Fruit fly (Drosophila melanogaster) whole organism, embryonic: ENCODE data around the gene CG11999.

Experiments used
- Awh ChIP-seq: fragments of 200-800 bp; sonication (Bioruptor generic); IDR thresholded peaks from 2 replicates; pipeline ENCODE4, ENCODE4 v1.3.6; 2022; ENCODE audit warnings: missing biosample characterization, missing genetic modification characterization
- CG10654 ChIP-seq: fragments of 200-800 bp; sonication (Bioruptor generic); optimal IDR thresholded peaks from 2 replicates; lab custom pipeline; 2016; ENCODE audit warnings: missing biosample characterization, missing genetic modification characterization
- CG12236 ChIP-seq: fragments of 200-800 bp; sonication (Bioruptor generic); optimal IDR thresholded peaks from 2 replicates; lab custom pipeline; 2016; ENCODE audit warnings: missing biosample characterization, missing genetic modification characterization
- CG12299 ChIP-seq: fragments of 200-800 bp; sonication (Bioruptor generic); optimal IDR thresholded peaks from 2 replicates; lab custom pipeline; 2018; ENCODE audit warnings: missing biosample characterization, mild to moderate bottlenecking, missing genetic modification characterization
- CG14050 ChIP-seq: fragments of 200-800 bp; sonication (Bioruptor generic); IDR thresholded peaks from 3 replicates; pipeline ENCODE4 v1.3.6; 2022; ENCODE audit warnings: missing biosample characterization, missing genetic modification characterization
- CG14965 ChIP-seq: fragments of 200-800 bp; sonication (Bioruptor generic); optimal IDR thresholded peaks from 2 replicates; lab custom pipeline; 2016; ENCODE audit warnings: missing biosample characterization, missing genetic modification characterization, borderline replicate concordance
- CG17385 ChIP-seq: fragments of 200-800 bp; sonication (Bioruptor generic); optimal IDR thresholded peaks from 3 replicates; lab custom pipeline; 2018; ENCODE audit warnings: missing biosample characterization, mild to moderate bottlenecking, missing genetic modification characterization
- CG1832 ChIP-seq: fragments of 200-800 bp; sonication (Bioruptor generic); optimal IDR thresholded peaks from 2 replicates; lab custom pipeline; 2017; ENCODE audit warnings: missing biosample characterization, mild to moderate bottlenecking, missing genetic modification characterization, inconsistent platforms
- CG30431 ChIP-seq: fragments of 200-800 bp; sonication (Bioruptor generic); optimal IDR thresholded peaks from 2 replicates; lab custom pipeline; 2017; ENCODE audit warnings: missing biosample characterization, missing genetic modification characterization
- CG31224 ChIP-seq: fragments of 200-800 bp; sonication (Bioruptor generic); IDR thresholded peaks from 2 replicates; pipeline ENCODE4 v1.3.6; 2022; ENCODE audit warnings: missing biosample characterization, missing genetic modification characterization
- CG3847 ChIP-seq: fragments of 200-800 bp; sonication (Bioruptor generic); IDR thresholded peaks from 2 replicates; pipeline ENCODE4 v1.3.6; 2022; ENCODE audit warnings: missing biosample characterization, missing genetic modification characterization
- CG7271 ChIP-seq: fragments of 200-800 bp; sonication (Bioruptor generic); optimal IDR thresholded peaks from 2 replicates; lab custom pipeline; 2018; ENCODE audit warnings: missing biosample characterization, mild to moderate bottlenecking, missing genetic modification characterization, moderate library complexity
- CG8944 ChIP-seq: fragments of 200-800 bp; sonication (Bioruptor generic); optimal IDR thresholded peaks from 3 replicates; lab custom pipeline; 2016; ENCODE audit warnings: missing biosample characterization, missing genetic modification characterization
- Camta ChIP-seq: fragments of 200-800 bp; sonication (Bioruptor generic); optimal IDR thresholded peaks from 2 replicates; lab custom pipeline; 2016; ENCODE audit warnings: missing biosample characterization, missing genetic modification characterization
- Dip2 ChIP-seq: fragments of 200-800 bp; sonication (Bioruptor generic); IDR thresholded peaks from 2 replicates; pipeline ENCODE4 v1.3.6; 2022; ENCODE audit warnings: missing biosample characterization, missing genetic modification characterization
- Dll ChIP-seq: fragments of 200-800 bp; sonication (Bioruptor generic); IDR thresholded peaks from 4 replicates; pipeline ENCODE4 v1.3.6; 2022; ENCODE audit warnings: missing biosample characterization, missing genetic modification characterization; ENCODE audit not compliant: partially characterized antibody
- Ets97D ChIP-seq: fragments of 200-800 bp; sonication (Bioruptor generic); optimal IDR thresholded peaks from 3 replicates; lab custom pipeline; 2016; ENCODE audit warnings: missing biosample characterization, missing genetic modification characterization
- Gug ChIP-seq: fragments of 200-800 bp; sonication (Bioruptor generic); IDR thresholded peaks from 4 replicates; pipeline ENCODE4 v1.3.6; 2022; ENCODE audit warnings: missing biosample characterization, missing genetic modification characterization
- Myb ChIP-seq: fragments of 200-800 bp; sonication (Bioruptor generic); optimal IDR thresholded peaks from 2 replicates; lab custom pipeline; 2016; ENCODE audit warnings: missing biosample characterization, missing genetic modification characterization
- Neu2 ChIP-seq: fragments of 200-800 bp; sonication (Bioruptor generic); optimal IDR thresholded peaks from 3 replicates; lab custom pipeline; 2016; ENCODE audit warnings: missing biosample characterization, missing genetic modification characterization, borderline replicate concordance
- Nf-YB ChIP-seq: fragments of 200-800 bp; sonication (Bioruptor generic); optimal IDR thresholded peaks from 3 replicates; lab custom pipeline; 2019; ENCODE audit warnings: missing biosample characterization, mild to moderate bottlenecking, missing genetic modification characterization, moderate library complexity
- Ptx1 ChIP-seq: fragments of 200-800 bp; sonication (Bioruptor generic); IDR thresholded peaks from 2 replicates; pipeline ENCODE4 v1.3.6; 2022; ENCODE audit warnings: missing biosample characterization, missing genetic modification characterization
- Rx ChIP-seq: fragments of 200-800 bp; sonication (Bioruptor generic); IDR thresholded peaks from 2 replicates; pipeline ENCODE4 v1.3.6; 2022; ENCODE audit warnings: missing biosample characterization, missing genetic modification characterization
- Taf1 ChIP-seq: fragments of 200-800 bp; sonication (Bioruptor generic); IDR thresholded peaks from 2 replicates; pipeline ENCODE4 v1.3.6; 2022; ENCODE audit warnings: missing biosample characterization, missing genetic modification characterization
- Vsx1 ChIP-seq: fragments of 200-800 bp; sonication (Bioruptor generic); optimal IDR thresholded peaks from 2 replicates; lab custom pipeline; 2017; ENCODE audit warnings: missing biosample characterization, mild to moderate bottlenecking, missing genetic modification characterization, missing genetic modification reagents
- ato ChIP-seq: fragments of 200-800 bp; sonication (Bioruptor generic); IDR thresholded peaks from 2 replicates; pipeline ENCODE4 v1.3.6; 2022; ENCODE audit warnings: missing biosample characterization, missing genetic modification characterization; ENCODE audit not compliant: partially characterized antibody
- cg ChIP-seq: fragments of 200-800 bp; sonication (Bioruptor generic); optimal IDR thresholded peaks from 3 replicates; lab custom pipeline; 2019; ENCODE audit warnings: missing biosample characterization, mild to moderate bottlenecking, missing genetic modification characterization, moderate library complexity
- dm ChIP-seq: fragments of 200-800 bp; sonication (Bioruptor generic); optimal IDR thresholded peaks from 3 replicates; lab custom pipeline; 2016; ENCODE audit warnings: missing biosample characterization, missing genetic modification characterization
- emc ChIP-seq: fragments of 200-800 bp; sonication (Bioruptor generic); optimal IDR thresholded peaks from 2 replicates; lab custom pipeline; 2016; ENCODE audit warnings: missing biosample characterization, missing genetic modification characterization
- ems ChIP-seq: fragments of 200-800 bp; sonication (Bioruptor generic); optimal IDR thresholded peaks from 3 replicates; lab custom pipeline; 2016; ENCODE audit warnings: missing biosample characterization, missing genetic modification characterization
- fru ChIP-seq: fragments of >200 bp; optimal IDR thresholded peaks from 2 replicates; lab custom pipeline; 2017
- ftz-f1 ChIP-seq: fragments of 200-800 bp; sonication (Bioruptor generic); optimal IDR thresholded peaks from 2 replicates; lab custom pipeline; 2016; ENCODE audit warnings: missing biosample characterization, missing genetic modification characterization
- h ChIP-seq: fragments of >200 bp; optimal IDR thresholded peaks from 2 replicates; lab custom pipeline; 2017
- kay ChIP-seq: fragments of 200-800 bp; sonication (Bioruptor generic); optimal IDR thresholded peaks from 2 replicates; lab custom pipeline; 2016; ENCODE audit warnings: missing biosample characterization, missing genetic modification characterization
- lilli ChIP-seq: fragments of 200-800 bp; sonication (Bioruptor generic); optimal IDR thresholded peaks from 3 replicates; lab custom pipeline; 2016; ENCODE audit warnings: missing biosample characterization, missing genetic modification characterization
- lola ChIP-seq, 3 experiments: fragments of >200 bp in 2 of 3; fragments of 200-800 bp in 1 of 3; sonication (Bioruptor generic) in 1 of 3; optimal IDR thresholded peaks; 2 replicates each; lab custom pipeline; 2017 to 2019; ENCODE audit warnings: missing biosample characterization in 3 of 3, missing genetic modification characterization in 3 of 3, mild to moderate bottlenecking in 1 of 3, moderate library complexity in 1 of 3
- maf-S ChIP-seq: fragments of 200-800 bp; sonication (Bioruptor generic); optimal IDR thresholded peaks from 2 replicates; lab custom pipeline; 2016; ENCODE audit warnings: missing biosample characterization, missing genetic modification characterization
- mirr ChIP-seq: fragments of 200-800 bp; sonication (Bioruptor generic); optimal IDR thresholded peaks from 3 replicates; lab custom pipeline; 2018; ENCODE audit warnings: missing biosample characterization, mild to moderate bottlenecking, missing genetic modification characterization
- org-1 ChIP-seq: fragments of 200-800 bp; sonication (Bioruptor generic); optimal IDR thresholded peaks from 2 replicates; lab custom pipeline; 2017; ENCODE audit warnings: missing biosample characterization, missing genetic modification characterization
- prd ChIP-seq, 3 experiments: fragments of >200 bp in 2 of 3; fragments of 200-800 bp in 1 of 3; sonication (Bioruptor generic) in 1 of 3; optimal IDR thresholded peaks in 2 of 3; IDR thresholded peaks in 1 of 3; 2 replicates in 2 of 3; 3 replicates in 1 of 3; pipeline versions ENCODE4 v1.3.6 to Lab custom; 2017 to 2022; ENCODE audit warnings: missing biosample characterization in 1 of 3, missing genetic modification characterization in 1 of 3
- repo ChIP-seq: fragments of 200-800 bp; sonication (Bioruptor generic); optimal IDR thresholded peaks from 2 replicates; lab custom pipeline; 2016; ENCODE audit warnings: missing biosample characterization, missing genetic modification characterization
- salm ChIP-seq: fragments of 200-800 bp; sonication (Bioruptor generic); optimal IDR thresholded peaks from 2 replicates; lab custom pipeline; 2018; ENCODE audit warnings: missing biosample characterization, mild to moderate bottlenecking, missing genetic modification characterization
- sens ChIP-seq: fragments of 200-800 bp; sonication (Bioruptor generic); peaks from one replicate; lab custom pipeline; 2016; ENCODE audit warnings: missing biosample characterization, missing genetic modification characterization
- sens-2 ChIP-seq: fragments of 200-800 bp; sonication (Bioruptor generic); IDR thresholded peaks from 2 replicates; pipeline ENCODE4 v1.3.6; 2022; ENCODE audit warnings: missing biosample characterization, missing genetic modification characterization
- sim ChIP-seq: fragments of 200-800 bp; sonication (Bioruptor generic); IDR thresholded peaks from 2 replicates; pipeline ENCODE4 v1.3.6; 2022; ENCODE audit warnings: missing biosample characterization, missing genetic modification characterization
- slbo ChIP-seq: fragments of 200-800 bp; sonication (Bioruptor generic); IDR thresholded peaks from 2 replicates; pipeline ENCODE4 v1.3.6; 2022; ENCODE audit warnings: missing biosample characterization, missing genetic modification characterization
- stc ChIP-seq: fragments of 200-800 bp; sonication (Bioruptor generic); IDR thresholded peaks from 2 replicates; pipeline ENCODE4 v1.3.6; 2022; ENCODE audit warnings: missing biosample characterization, missing genetic modification characterization
- tio ChIP-seq: fragments of 200-800 bp; sonication (Bioruptor generic); optimal IDR thresholded peaks from 2 replicates; lab custom pipeline; 2017; ENCODE audit warnings: missing biosample characterization, missing genetic modification characterization, inconsistent platforms
- tll ChIP-seq, 2 experiments: fragments of 200-800 bp in 1 of 2; fragments of >200 bp in 1 of 2; sonication (Bioruptor generic) in 1 of 2; optimal IDR thresholded peaks; 2 replicates each; lab custom pipeline; 2017 to 2019; ENCODE audit warnings: missing biosample characterization in 2 of 2, missing genetic modification characterization in 2 of 2, mild to moderate bottlenecking in 1 of 2, moderate library complexity in 1 of 2
- toy ChIP-seq: fragments of 200-800 bp; sonication (Bioruptor generic); IDR thresholded peaks from 2 replicates; pipeline ENCODE4 v1.3.6; 2022; ENCODE audit warnings: missing biosample characterization, missing genetic modification characterization

CG11999 gene

dm6 chr3R:5361681-5362319 lies 7.3 kb upstream of the CG11999 start (continued):
- TF ChIP-seq Nf-YB (GFP tag; lab: Kevin White, UChicago) (peak; percentile 61), tio (peak; percentile 67), Ets97D (GFP tag; lab: Kevin White, UChicago) (peak; percentile 43), Gug (peak; percentile 83), Ptx1 (GFP tag; lab: Robert Waterston, UW) (peak; percentile 90), dm (GFP tag; lab: Kevin White, UChicago) (peak; percentile 48), CG30431 (GFP tag; lab: Kevin White, UChicago) (peak; percentile 74), salm (tag; lab: Kevin White, UChicago) (peak; percentile 68), Dip2 (GFP tag; lab: Robert Waterston, UW) (peak; percentile 25; the same call in 1 of the 2 replicates), Rx (GFP tag; lab: Robert Waterston, UW) (peak; percentile 68; the same call in 1 of the 2 replicates), Neu2 (GFP tag; lab: Kevin White, UChicago) (no peak), maf-S (GFP tag; lab: Kevin White, UChicago) (peak; percentile 72), CG10654 (GFP tag; lab: Kevin White, UChicago) (peak; percentile 62), slbo (peak; percentile 92), CG1832 (GFP tag; lab: Kevin White, UChicago) (no peak), mirr (GFP tag; lab: Kevin White, UChicago) (no peak), stc (peak; percentile 88), toy (GFP tag; lab: Robert Waterston, UW) (peak; percentile 64; the same call in 1 of the 2 replicates), kay (GFP tag; lab: Kevin White, UChicago) (peak; percentile 85), sens-2 (GFP tag; lab: Robert Waterston, UW) (peak; percentile 66; the same call in 1 of the 2 replicates), CG17385 (GFP tag; lab: Kevin White, UChicago) (peak; percentile 74), CG7271 (tag; lab: Kevin White, UChicago) (peak; percentile 26), emc (GFP tag; lab: Kevin White, UChicago) (peak; percentile 59), Taf1 (GFP tag; lab: Robert Waterston, UW) (peak; percentile 81), ftz-f1 (GFP tag; lab: Kevin White, UChicago) (peak; percentile 9), fru (lab: Kevin White, UChicago) (no peak), sim (GFP tag; lab: Robert Waterston, UW) (peak; percentile 51; the same call in 1 of the 2 replicates), prd (optimal IDR thresholded peaks at IDR 0.05; lab: Kevin White, UChicago) (no peak), prd (GFP tag; IDR thresholded peaks at IDR 0.05; lab: Robert Waterston, UW) (peak; percentile 89), Dll (GFP tag; lab: Robert Waterston, UW) (no peak), cg (no peak), Myb (GFP tag; lab: Kevin White, UChicago) (peak; percentile 63), CG14050 (GFP tag; lab: Robert Waterston, UW) (peak; percentile 79), CG8944 (GFP tag; lab: Kevin White, UChicago) (peak; percentile 76), ato (GFP tag; lab: Robert Waterston, UW) (no peak), Camta (GFP tag; lab: Kevin White, UChicago) (peak; percentile 79), CG12236 (GFP tag; lab: Kevin White, UChicago) (peak; percentile 36), CG31224 (peak; percentile 73), Awh (GFP tag; lab: Robert Waterston, UW) (peak; percentile 70), org-1 (GFP tag; lab: Kevin White, UChicago) (peak; percentile 81), tll (GFP tag; optimal IDR thresholded peaks at IDR 0.05; lab: Kevin White, UChicago) (no peak), CG3847 (peak; percentile 87), CG12299 (peak; percentile 59), ems (GFP tag; lab: Kevin White, UChicago) (peak; percentile 73), sens (GFP tag; lab: Kevin White, UChicago) (peak; percentile 95), CG14965 (no peak), repo (peak; percentile 71), Vsx1 (GFP tag; lab: Kevin White, UChicago) (peak; percentile 62), lola (GFP tag; optimal IDR thresholded peaks at IDR 0.05; lab: Kevin White, UChicago) (peak in 1 of 3 experiments; percentile 60), lilli (peak; percentile 91), h (lab: Kevin White, UChicago) (no peak)
